Fruit fly (Drosophila melanogaster) whole organism, embryonic: ENCODE results near the gene CG34347.

Experiments
- CG10321 ChIP-seq: fragments of 200-800 bp; sonication (Bioruptor generic); IDR thresholded peaks from 2 replicates; pipeline ENCODE4 v1.3.6; 2022; ENCODE audit warnings: missing biosample characterization, missing genetic modification characterization
- CG11504 ChIP-seq: fragments of 200-800 bp; sonication (Bioruptor generic); optimal IDR thresholded peaks from 3 replicates; lab custom pipeline; 2019; ENCODE audit warnings: missing biosample characterization, mild to moderate bottlenecking, missing genetic modification characterization, moderate library complexity
- CG12236 ChIP-seq: fragments of 200-800 bp; sonication (Bioruptor generic); optimal IDR thresholded peaks from 2 replicates; lab custom pipeline; 2016; ENCODE audit warnings: missing biosample characterization, missing genetic modification characterization
- CG14667 ChIP-seq: fragments of 200-800 bp; sonication (Bioruptor generic); IDR thresholded peaks from 2 replicates; pipeline ENCODE4 v1.3.6; 2022; ENCODE audit warnings: missing biosample characterization, missing genetic modification characterization
- CG15269 ChIP-seq: fragments of 200-800 bp; sonication (Bioruptor generic); optimal IDR thresholded peaks from 2 replicates; lab custom pipeline; 2018; ENCODE audit warnings: missing biosample characterization, mild to moderate bottlenecking, missing genetic modification characterization, moderate library complexity
- CG17568 ChIP-seq: fragments of 200-800 bp; sonication (Bioruptor generic); optimal IDR thresholded peaks from 2 replicates; lab custom pipeline; 2018; ENCODE audit warnings: missing biosample characterization, mild to moderate bottlenecking, missing genetic modification characterization, moderate library complexity
- CG17612 ChIP-seq: fragments of 200-800 bp; sonication (Bioruptor generic); IDR thresholded peaks from 2 replicates; pipeline ENCODE4 v1.3.6; 2022; ENCODE audit warnings: missing biosample characterization, missing genetic modification characterization
- CG1832 ChIP-seq: fragments of 200-800 bp; sonication (Bioruptor generic); optimal IDR thresholded peaks from 2 replicates; lab custom pipeline; 2017; ENCODE audit warnings: missing biosample characterization, mild to moderate bottlenecking, missing genetic modification characterization, inconsistent platforms
- CG18476 ChIP-seq: fragments of 200-800 bp; sonication (Bioruptor generic); optimal IDR thresholded peaks from 2 replicates; lab custom pipeline; 2016; ENCODE audit warnings: missing biosample characterization, mild to moderate bottlenecking, missing genetic modification characterization
- CG2116 ChIP-seq: fragments of 200-800 bp; sonication (Bioruptor generic); optimal IDR thresholded peaks from 3 replicates; lab custom pipeline; 2018; ENCODE audit warnings: missing biosample characterization, mild to moderate bottlenecking, missing genetic modification characterization
- CG2202 ChIP-seq: fragments of 200-800 bp; sonication (Bioruptor generic); optimal IDR thresholded peaks from 2 replicates; lab custom pipeline; 2018; ENCODE audit warnings: missing biosample characterization, mild to moderate bottlenecking, missing genetic modification characterization
- CG30431 ChIP-seq: fragments of 200-800 bp; sonication (Bioruptor generic); optimal IDR thresholded peaks from 2 replicates; lab custom pipeline; 2017; ENCODE audit warnings: missing biosample characterization, missing genetic modification characterization
- CG31224 ChIP-seq: fragments of 200-800 bp; sonication (Bioruptor generic); IDR thresholded peaks from 2 replicates; pipeline ENCODE4 v1.3.6; 2022; ENCODE audit warnings: missing biosample characterization, missing genetic modification characterization
- CG42726 ChIP-seq: fragments of 200-800 bp; sonication (Bioruptor generic); IDR thresholded peaks from 2 replicates; pipeline ENCODE4 v1.3.6; 2022; ENCODE audit warnings: missing biosample characterization, missing genetic modification characterization; ENCODE audit not compliant: partially characterized antibody
- CG6683 ChIP-seq: fragments of 200-800 bp; sonication (Bioruptor generic); optimal IDR thresholded peaks from 2 replicates; lab custom pipeline; 2017; ENCODE audit warnings: missing biosample characterization, mild to moderate bottlenecking, missing genetic modification characterization, missing genetic modification reagents
- CG6689 ChIP-seq: fragments of 200-800 bp; sonication (Bioruptor generic); IDR thresholded peaks from 2 replicates; pipeline ENCODE4 v1.3.6; 2022; ENCODE audit warnings: missing biosample characterization, missing genetic modification characterization
- Camta ChIP-seq: fragments of 200-800 bp; sonication (Bioruptor generic); optimal IDR thresholded peaks from 2 replicates; lab custom pipeline; 2016; ENCODE audit warnings: missing biosample characterization, missing genetic modification characterization
- Deaf1 ChIP-seq: fragments of 200-800 bp; optimal IDR thresholded peaks from 3 replicates; lab custom pipeline; 2019; ENCODE audit warnings: missing biosample characterization, mild to moderate bottlenecking, missing genetic modification characterization, moderate library complexity
- Doc2 ChIP-seq: fragments of 200-800 bp; sonication (Bioruptor generic); IDR thresholded peaks from 2 replicates; pipeline ENCODE4 v1.3.6; 2022; ENCODE audit warnings: missing biosample characterization, missing genetic modification characterization
- Ets65A ChIP-seq: fragments of 200-800 bp; sonication (Bioruptor generic); peaks from one replicate; lab custom pipeline; 2016; ENCODE audit warnings: missing biosample characterization, missing genetic modification characterization
- Fer3 ChIP-seq: fragments of 200-800 bp; sonication (Bioruptor generic); optimal IDR thresholded peaks from 2 replicates; lab custom pipeline; 2018; ENCODE audit warnings: missing biosample characterization, mild to moderate bottlenecking, missing genetic modification characterization, moderate library complexity
- H15 ChIP-seq: fragments of 200-800 bp; sonication (Bioruptor generic); IDR thresholded peaks from 3 replicates; pipeline ENCODE4 v1.3.6; 2022; ENCODE audit warnings: missing biosample characterization, missing genetic modification characterization
- Hey ChIP-seq: fragments of 200-800 bp; sonication (Bioruptor generic); optimal IDR thresholded peaks from 3 replicates; lab custom pipeline; 2018; ENCODE audit warnings: missing biosample characterization, mild to moderate bottlenecking, missing genetic modification characterization
- Hr3 ChIP-seq: fragments of 200-800 bp; sonication (Bioruptor generic); optimal IDR thresholded peaks from 3 replicates; lab custom pipeline; 2016; ENCODE audit warnings: missing biosample characterization, missing genetic modification characterization
- Hr51 ChIP-seq, 2 experiments: fragments of 200-800 bp; sonication (Bioruptor generic); optimal IDR thresholded peaks; 2 replicates in 1 of 2; 3 replicates in 1 of 2; lab custom pipeline; 2016 to 2018; ENCODE audit warnings: missing biosample characterization in 2 of 2, missing genetic modification characterization in 2 of 2, mild to moderate bottlenecking in 1 of 2, moderate library complexity in 1 of 2
- Jarid2 ChIP-seq: fragments of 200-800 bp; sonication (Bioruptor generic); optimal IDR thresholded peaks from 3 replicates; lab custom pipeline; 2017; ENCODE audit warnings: mild to moderate bottlenecking, missing biosample characterization, missing genetic modification reagents, missing genetic modification characterization
- Kr ChIP-seq: fragments of 200-800 bp; sonication (Bioruptor generic); optimal IDR thresholded peaks from 2 replicates; lab custom pipeline; 2017; ENCODE audit warnings: missing biosample characterization, mild to moderate bottlenecking, missing genetic modification characterization
- MBD-R2 ChIP-seq: fragments of 200-800 bp; sonication (Bioruptor generic); IDR thresholded peaks from 2 replicates; pipeline ENCODE4 v1.3.6; 2022; ENCODE audit warnings: missing biosample characterization, missing genetic modification characterization
- Opbp ChIP-seq: fragments of 200-800 bp; sonication (Bioruptor generic); IDR thresholded peaks from 3 replicates; pipeline ENCODE4 v1.3.6; 2022; ENCODE audit warnings: missing biosample characterization, missing genetic modification characterization; ENCODE audit not compliant: partially characterized antibody
- Sox100B ChIP-seq: fragments of 200-800 bp; sonication (Bioruptor generic); optimal IDR thresholded peaks from 3 replicates; lab custom pipeline; 2018; ENCODE audit warnings: missing biosample characterization, mild to moderate bottlenecking, missing genetic modification characterization
- amos ChIP-seq: fragments of 200-800 bp; sonication (Bioruptor generic); IDR thresholded peaks from 2 replicates; pipeline ENCODE4 v1.3.6; 2022; ENCODE audit warnings: missing biosample characterization, missing genetic modification characterization; ENCODE audit not compliant: partially characterized antibody
- ash1 ChIP-seq: fragments of 200-800 bp; sonication (Bioruptor generic); optimal IDR thresholded peaks from 2 replicates; lab custom pipeline; 2018; ENCODE audit warnings: missing biosample characterization, mild to moderate bottlenecking, missing genetic modification characterization
- bbx ChIP-seq: fragments of 200-800 bp; sonication (Bioruptor generic); IDR thresholded peaks from 2 replicates; pipeline ENCODE4 v1.3.6; 2022; ENCODE audit warnings: missing biosample characterization, missing genetic modification characterization; ENCODE audit not compliant: partially characterized antibody
- fd96Cb ChIP-seq: fragments of 200-800 bp; sonication (Bioruptor generic); optimal IDR thresholded peaks from 2 replicates; lab custom pipeline; 2018; ENCODE audit warnings: missing biosample characterization, mild to moderate bottlenecking, missing genetic modification characterization, moderate library complexity
- kni ChIP-seq: fragments of 200-800 bp; sonication (Bioruptor generic); optimal IDR thresholded peaks from 3 replicates; lab custom pipeline; 2017; ENCODE audit warnings: mild to moderate bottlenecking, missing biosample characterization, missing genetic modification reagents, missing genetic modification characterization
- knrl ChIP-seq: fragments of 200-800 bp; sonication (Bioruptor generic); IDR thresholded peaks from 3 replicates; pipeline ENCODE4 v1.3.6; 2022; ENCODE audit warnings: missing biosample characterization, missing genetic modification characterization; ENCODE audit not compliant: partially characterized antibody
- lab ChIP-seq: fragments of 200-800 bp; sonication (Bioruptor generic); optimal IDR thresholded peaks from 3 replicates; lab custom pipeline; 2017; ENCODE audit warnings: missing biosample characterization, missing genetic modification characterization, mild to moderate bottlenecking, moderate library complexity, missing genetic modification reagents
- onecut ChIP-seq: fragments of 200-800 bp; sonication (Bioruptor generic); IDR thresholded peaks from 2 replicates; pipeline ENCODE4 v1.3.6; 2022; ENCODE audit warnings: missing biosample characterization, missing genetic modification characterization
- pan ChIP-seq, 4 experiments: fragments of >200 bp in 3 of 4; fragments of 200-800 bp in 1 of 4; sonication (Bioruptor generic) in 1 of 4; optimal IDR thresholded peaks in 3 of 4; IDR thresholded peaks in 1 of 4; 2 replicates each; pipeline versions ENCODE4 v1.3.6 to Lab custom; 2017 to 2022; ENCODE audit warnings: missing biosample characterization in 2 of 4, missing genetic modification characterization in 2 of 4, mixed read lengths in 1 of 4
- ranshi ChIP-seq: fragments of 200-800 bp; sonication (Bioruptor generic); IDR thresholded peaks from 2 replicates; pipeline ENCODE4 v1.3.6; 2022; ENCODE audit warnings: missing biosample characterization, missing genetic modification characterization
- repo ChIP-seq: fragments of 200-800 bp; sonication (Bioruptor generic); optimal IDR thresholded peaks from 2 replicates; lab custom pipeline; 2016; ENCODE audit warnings: missing biosample characterization, missing genetic modification characterization
- row ChIP-seq: fragments of 200-800 bp; sonication (Bioruptor generic); IDR thresholded peaks from 3 replicates; pipeline ENCODE4 v1.3.6; 2022; ENCODE audit warnings: missing biosample characterization, missing genetic modification characterization
- scrt ChIP-seq: fragments of 200-800 bp; sonication (Bioruptor generic); optimal IDR thresholded peaks from 2 replicates; lab custom pipeline; 2018; ENCODE audit warnings: missing biosample characterization, mild to moderate bottlenecking, missing genetic modification characterization, moderate library complexity
- shn ChIP-seq: fragments of 200-800 bp; sonication (Bioruptor generic); optimal IDR thresholded peaks from 3 replicates; lab custom pipeline; 2016; ENCODE audit warnings: missing biosample characterization, missing genetic modification characterization
- slbo ChIP-seq: fragments of 200-800 bp; sonication (Bioruptor generic); IDR thresholded peaks from 2 replicates; pipeline ENCODE4 v1.3.6; 2022; ENCODE audit warnings: missing biosample characterization, missing genetic modification characterization
- sob ChIP-seq: fragments of 200-800 bp; sonication (Bioruptor generic); IDR thresholded peaks from 2 replicates; pipeline ENCODE4 v1.3.6; 2022; ENCODE audit warnings: missing biosample characterization, missing genetic modification characterization
- ttk ChIP-seq: fragments of 200-800 bp; sonication (Bioruptor generic); IDR thresholded peaks from 2 replicates; pipeline ENCODE4 v2.1.2; 2022; ENCODE audit warnings: missing biosample characterization, missing genetic modification characterization
- twi ChIP-seq: fragments of 200-800 bp; optimal IDR thresholded peaks from 2 replicates; lab custom pipeline; 2019; ENCODE audit warnings: missing biosample characterization, mild to moderate bottlenecking, missing genetic modification characterization, moderate library complexity
- vnd ChIP-seq: fragments of 200-800 bp; sonication (Bioruptor generic); IDR thresholded peaks from 3 replicates; pipeline ENCODE4 v1.3.6; 2022; ENCODE audit warnings: missing biosample characterization, missing genetic modification characterization; ENCODE audit not compliant: partially characterized antibody

The CG34347 gene

DNA sequence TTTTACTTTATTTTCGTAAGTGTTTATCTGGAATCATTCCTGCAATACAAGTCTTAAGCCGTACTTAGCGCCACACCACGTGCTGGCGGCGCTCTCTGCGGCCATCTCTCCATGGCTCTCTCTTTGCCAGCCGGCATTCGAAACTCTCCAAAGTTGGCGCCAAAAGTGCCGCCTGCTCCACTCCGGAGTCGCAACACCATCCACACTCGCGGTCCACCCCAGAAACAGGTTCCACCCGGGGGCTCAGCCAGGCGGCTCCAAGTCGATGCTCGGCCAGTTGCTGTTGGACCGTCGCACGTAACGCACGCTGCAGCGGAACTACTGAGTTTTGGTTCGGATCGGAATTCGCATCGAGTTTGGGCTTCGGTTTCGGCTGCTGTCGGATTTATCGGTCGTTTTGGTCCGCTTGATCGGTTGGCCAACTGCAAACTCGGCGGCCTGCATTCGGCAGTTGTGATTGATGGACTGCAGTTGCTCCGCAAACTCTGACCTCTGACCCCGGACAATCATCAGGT, at the start of gene CG34347:
TSS of gene CG34347 (plus strand) at position 275 of the 515 bp plus-strand sequence.
- TF ChIP-seq sob (GFP tag; lab: Robert Waterston, UW) (0 out of 2 replicates have a peak, but pooled peaks have one; percentile 23), CG2116 (GFP tag; lab: Kevin White, UChicago) (no peak), fd96Cb (tag; lab: Kevin White, UChicago) (no peak), MBD-R2 (GFP tag; lab: Robert Waterston, UW) (no peak), CG2202 (tag; lab: Kevin White, UChicago) (no peak), CG10321 (GFP tag; lab: Robert Waterston, UW) (no peak), Sox100B (GFP tag; lab: Kevin White, UChicago) (no peak), Fer3 (peak; percentile 12), bbx (GFP tag; lab: Robert Waterston, UW) (peak; percentile 61), Hr3 (GFP tag; lab: Kevin White, UChicago) (no peak), CG31224 (GFP tag; lab: Robert Waterston, UW) (no peak), onecut (GFP tag; lab: Robert Waterston, UW) (peak; percentile 43; the same call in 1 of the 2 replicates), CG1832 (GFP tag; lab: Kevin White, UChicago) (no peak), CG6683 (GFP tag; lab: Kevin White, UChicago) (no peak), Hey (tag; lab: Kevin White, UChicago) (no peak), row (GFP tag; lab: Robert Waterston, UW) (no peak), ttk (no peak), Deaf1 (tag; lab: Kevin White, UChicago) (peak; percentile 93), ranshi (no peak), CG30431 (GFP tag; lab: Kevin White, UChicago) (no peak), CG6689 (no peak), H15 (GFP tag; lab: Robert Waterston, UW) (no peak), CG17612 (GFP tag; lab: Robert Waterston, UW) (no peak), lab (GFP tag; lab: Kevin White, UChicago) (peak; percentile 64), CG18476 (GFP tag; lab: Kevin White, UChicago) (no peak), twi (tag; lab: Kevin White, UChicago) (no peak), CG11504 (no peak), scrt (GFP tag; lab: Kevin White, UChicago) (peak; percentile 15), CG15269 (tag; lab: Kevin White, UChicago) (no peak), repo (GFP tag; lab: Kevin White, UChicago) (no peak), Hr51 (GFP tag; optimal IDR thresholded peaks at IDR 0.05; lab: Kevin White, UChicago) (peak in 1 of 2 experiments; percentile 19), Ets65A (no peak), knrl (GFP tag; lab: Robert Waterston, UW) (no peak), CG14667 (GFP tag; lab: Robert Waterston, UW) (no peak), slbo (GFP tag; lab: Robert Waterston, UW) (0 out of 2 replicates have a peak, but pooled peaks have one; percentile 34), CG12236 (GFP tag; lab: Kevin White, UChicago) (no peak), kni (GFP tag; lab: Kevin White, UChicago) (peak; percentile 2), shn (no peak), CG42726 (GFP tag; lab: Robert Waterston, UW) (peak; percentile 82), Doc2 (no peak), Jarid2 (GFP tag; lab: Kevin White, UChicago) (peak; percentile 97), amos (GFP tag; lab: Robert Waterston, UW) (peak; percentile 46; the same call in 1 of the 2 replicates), Kr (GFP tag; lab: Kevin White, UChicago) (no peak), Camta (GFP tag; lab: Kevin White, UChicago) (no peak), vnd (no peak), CG17568 (GFP tag; lab: Kevin White, UChicago) (no peak), Opbp (peak; percentile 56; the same call in 1 of the 3 replicates), ash1 (GFP tag; lab: Kevin White, UChicago) (peak; percentile 9), pan (optimal IDR thresholded peaks at IDR 0.05; lab: Kevin White, UChicago) (no peak), pan (GFP tag; optimal IDR thresholded peaks at IDR 0.05 in 1 of 2, IDR thresholded peaks at IDR 0.05 in 1 of 2) (peak in 1 of 2 experiments; percentile 48)
